Worm (Caenorhabditis elegans) whole organism, L4/young adult: Measurements from ENCODE around the gene ttll-9.
A peak's percentile ranks its signal among the peaks of the same experiment; 100 is the strongest.

Experiments
- W03F9.2 ChIP-seq: fragments of 150-350 bp; optimal IDR thresholded peaks from 2 replicates; lab custom pipeline; 2014; ENCODE audit warnings: missing biosample characterization, missing genetic modification characterization
- dao-5 ChIP-seq: sonication (generic microtip); optimal IDR thresholded peaks from 2 replicates; lab custom pipeline; 2016; ENCODE audit warnings: missing genotype, missing genetic modification characterization, moderate library complexity, missing compliant biosample characterization
- him-1 ChIP-seq: sonication (generic microtip); optimal IDR thresholded peaks from 2 replicates; lab custom pipeline; 2016; ENCODE audit warnings: missing genotype, missing genetic modification reagents, missing genetic modification characterization, missing compliant biosample characterization

Gene ttll-9

ce11 chrV:20910167-20910566 lies at the start of gene ttll-9:
TSS of gene ttll-9 (plus strand) at chrV:20910467.
- TF ChIP-seq dao-5 = no peak
- no peak for TF ChIP-seq him-1 (tag; lab: Kevin White, UChicago)
- TF ChIP-seq W03F9.2 (tag; lab: Kevin White, UChicago) = no peak

DNA sequence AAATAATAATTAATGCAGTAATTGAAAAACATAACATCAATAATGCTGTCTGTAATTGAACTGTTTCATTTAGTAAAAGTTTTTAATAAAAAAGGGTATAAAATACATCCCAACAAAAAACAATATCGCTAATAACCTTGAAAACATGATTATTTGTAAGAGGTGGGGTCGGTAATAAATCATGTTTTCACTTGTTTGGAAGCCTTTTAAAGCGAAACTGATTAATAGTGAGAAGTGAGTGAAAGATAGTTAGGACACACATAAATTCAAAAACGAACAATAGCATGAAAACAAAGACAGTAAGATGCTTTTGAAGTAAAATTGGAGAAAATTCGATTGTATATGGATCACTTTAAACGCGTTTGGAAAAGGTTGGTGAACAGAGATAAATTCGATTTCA lies 49.2 kb upstream of the ttll-9 start, which contains the start of gene try-4:
Gene try-4 (minus strand): TSS at position 74 of the 400 bp plus-strand sequence.
- no peak for TF ChIP-seq him-1 (tag; lab: Kevin White, UChicago)
- no peak for TF ChIP-seq W03F9.2 (tag; lab: Kevin White, UChicago)
- TF ChIP-seq dao-5 = no peak

DNA sequence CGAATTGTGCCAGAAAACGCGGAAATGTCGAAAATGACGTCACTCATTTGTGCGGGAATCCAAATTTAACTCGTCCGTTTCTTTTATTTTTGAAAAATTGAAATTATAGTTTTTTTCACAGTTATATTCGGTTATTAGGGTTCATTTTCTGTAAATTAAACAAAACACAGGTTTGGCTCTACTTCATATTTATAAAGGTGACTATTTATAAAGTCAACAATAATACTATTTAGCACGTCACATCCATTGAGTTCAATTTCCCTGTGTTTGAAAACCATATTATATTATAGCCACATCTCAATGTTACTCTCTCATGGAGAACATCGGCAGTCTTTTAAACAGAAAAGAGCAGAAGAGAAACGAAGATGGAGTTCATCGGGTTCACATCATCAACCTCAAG lies 47.6 kb upstream of the ttll-9 start, which contains the start of gene twk-35:
Gene twk-35 (plus strand): TSS at position 301 of the 400 bp plus-strand sequence.
- TF ChIP-seq him-1 (tag; lab: Kevin White, UChicago) (no peak), dao-5 (no peak), W03F9.2 (tag; lab: Kevin White, UChicago) (no peak)

- no peak for TF ChIP-seq him-1 (tag; lab: Kevin White, UChicago)
- peak; percentile 33 for TF ChIP-seq W03F9.2 (tag; lab: Kevin White, UChicago)
These were observed 43.9 kb upstream of the ttll-9 start for ce11 chrV:20866406-20866805.

DNA sequence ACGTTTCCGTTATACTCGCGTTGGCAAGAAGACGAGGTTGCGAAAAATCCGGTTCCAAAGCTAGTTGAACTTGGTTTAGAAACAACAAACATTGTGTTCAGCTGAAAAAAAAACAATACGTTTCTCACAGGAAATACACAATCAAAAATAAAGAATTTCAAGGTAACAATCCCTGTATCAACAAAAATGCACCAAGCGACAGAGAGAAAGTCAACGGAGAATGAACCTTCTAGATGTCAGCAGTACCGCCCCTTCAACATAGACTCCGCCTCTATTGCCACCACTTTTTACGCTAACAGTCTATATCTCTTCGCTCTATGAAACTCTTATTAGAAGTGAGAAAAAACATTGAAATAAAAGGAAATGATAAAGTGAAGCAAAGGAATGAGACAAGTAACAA lies 41.9 kb upstream of the ttll-9 start, which contains the start of gene F31D4.8:
Gene F31D4.8 (minus strand): TSS at position 101 of the 400 bp plus-strand sequence.
- TF ChIP-seq W03F9.2 (tag; lab: Kevin White, UChicago) = no peak
- TF ChIP-seq dao-5 = no peak
- no peak for TF ChIP-seq him-1 (tag; lab: Kevin White, UChicago)

DNA sequence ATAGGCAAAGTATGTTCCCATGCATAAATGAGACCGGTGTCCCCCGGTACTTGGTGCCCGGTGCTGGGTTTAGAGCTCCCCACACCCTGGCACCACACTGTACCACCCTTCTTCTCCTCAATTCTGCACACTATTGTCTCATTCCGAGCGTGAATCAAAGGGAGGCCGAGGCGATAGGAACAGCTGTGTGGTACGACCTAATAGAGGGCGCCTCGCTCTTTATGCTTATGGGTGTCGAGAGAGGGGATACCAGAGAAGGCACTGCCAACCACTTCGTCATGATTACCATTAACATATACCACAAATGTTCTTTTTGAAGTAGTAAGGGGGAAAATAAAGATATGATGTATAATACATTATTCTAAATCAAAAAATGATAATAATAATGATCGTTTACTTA lies 39.6 kb upstream of the ttll-9 start:
- TF ChIP-seq him-1 (tag; lab: Kevin White, UChicago) (no peak), dao-5 (no peak), W03F9.2 (tag; lab: Kevin White, UChicago) (no peak)

- TF ChIP-seq him-1 (tag; lab: Kevin White, UChicago) (no peak), dao-5 (no peak), W03F9.2 (tag; lab: Kevin White, UChicago) (no peak)
These were observed 39.1 kb upstream of the ttll-9 start for ce11 chrV:20871194-20871593.

DNA sequence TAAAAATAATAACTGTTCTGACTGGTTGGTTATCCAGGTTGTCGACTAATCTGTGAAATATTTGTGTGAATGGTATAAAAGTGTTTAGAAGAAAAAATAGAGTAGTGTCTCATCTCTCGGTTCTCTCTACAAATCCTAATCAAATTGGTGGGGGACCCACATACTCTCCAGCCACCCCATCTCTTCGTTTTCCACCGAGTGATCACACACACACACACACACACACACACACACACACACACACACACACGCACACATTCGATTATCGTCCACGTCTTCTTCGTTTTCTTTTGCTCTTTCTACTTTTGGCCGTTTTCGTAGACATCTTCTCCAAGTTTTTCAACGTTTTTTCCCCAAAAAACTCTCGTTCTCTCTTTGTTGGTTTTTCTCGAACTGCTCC lies 37.1 kb upstream of the ttll-9 start:
- TF ChIP-seq dao-5 (no peak), him-1 (tag; lab: Kevin White, UChicago) (no peak), W03F9.2 (tag; lab: Kevin White, UChicago) (no peak)

ce11 chrV:20875324-20875723 lies 34.9 kb upstream of the ttll-9 start:
- no peak for TF ChIP-seq dao-5

DNA sequence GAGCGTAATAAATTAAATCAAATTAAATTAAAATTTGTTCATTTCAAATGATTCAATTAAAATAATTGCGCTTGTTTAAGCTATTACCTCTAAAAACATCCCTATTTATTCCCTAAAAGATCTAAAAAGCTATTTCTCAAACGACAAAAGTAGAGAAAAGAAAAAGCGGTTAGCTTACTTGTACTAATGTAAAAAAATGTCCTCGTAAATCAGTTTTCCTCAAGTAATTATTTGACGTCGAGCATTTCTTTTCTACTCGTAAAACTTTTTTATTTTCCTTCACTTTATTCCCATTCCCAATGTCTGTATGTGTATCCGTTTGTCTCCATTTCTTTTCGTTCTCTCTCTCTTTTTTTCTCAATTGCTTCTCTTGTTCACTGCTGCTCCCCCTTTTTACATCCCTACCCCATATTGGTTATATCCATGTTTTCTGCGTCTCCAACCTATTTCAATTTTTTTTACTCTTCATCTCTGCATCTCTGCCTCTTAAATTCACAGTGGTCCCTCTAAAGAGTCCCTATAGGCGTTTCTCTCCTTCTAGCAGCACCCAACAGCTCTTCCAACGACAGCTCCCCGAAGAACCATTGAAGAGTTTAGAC lies 31.1 kb upstream of the ttll-9 start, which contains the start of gene unc-80:
Gene unc-80 (plus strand): TSS at position 533 of the 599 bp plus-strand sequence.
- peak; percentile 65 for TF ChIP-seq him-1 (tag; lab: Kevin White, UChicago)
- TF ChIP-seq W03F9.2 (tag; lab: Kevin White, UChicago) = no peak

ce11 chrV:20891871-20892270 lies 18.4 kb upstream of the ttll-9 start:
- TF ChIP-seq W03F9.2 (tag; lab: Kevin White, UChicago) (no peak), dao-5 (no peak), him-1 (tag; lab: Kevin White, UChicago) (no peak)

DNA sequence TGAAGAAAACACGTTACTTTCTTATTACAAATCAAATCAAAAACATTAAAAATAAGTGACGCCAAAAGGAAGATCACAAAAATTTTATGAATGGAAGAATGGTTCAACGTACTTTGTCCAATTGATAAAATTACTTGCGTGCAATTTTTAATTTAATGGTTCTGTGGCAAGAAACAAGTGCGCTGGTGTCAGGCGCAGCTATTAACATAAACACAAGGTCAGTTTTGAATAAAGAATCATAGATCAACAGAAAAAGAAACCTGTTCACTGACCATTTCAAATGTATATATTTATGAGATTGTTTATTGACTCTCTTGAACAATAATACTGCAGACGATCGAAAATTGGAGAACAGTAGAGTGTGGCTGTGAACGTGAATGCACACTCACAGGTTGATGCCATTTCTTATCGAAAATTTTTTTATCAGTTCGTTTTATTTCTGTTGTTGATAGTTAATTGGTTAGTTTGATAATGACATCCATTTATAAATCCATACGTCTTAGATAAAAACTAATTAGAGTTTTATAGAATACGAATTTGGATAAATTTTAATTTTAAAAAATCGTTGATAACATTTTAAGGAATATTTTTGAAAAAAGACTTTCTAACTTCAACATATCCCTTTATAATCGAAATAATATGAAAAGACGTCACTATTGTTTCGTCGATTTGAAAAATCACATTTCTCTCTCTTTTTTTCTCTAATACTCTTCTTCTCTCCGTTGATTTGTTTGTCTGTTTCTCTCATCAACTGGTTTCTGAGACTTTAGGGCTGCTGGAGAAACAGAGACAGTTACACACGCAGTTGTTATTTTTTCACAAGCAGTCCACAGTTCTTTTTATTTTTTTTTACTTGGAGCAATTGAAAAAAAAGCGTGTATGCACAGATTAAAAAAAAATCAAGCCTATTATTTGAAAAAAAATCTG lies 6.8 kb upstream of the ttll-9 start, which contains the start of gene amx-3:
Gene amx-3 (minus strand): TSS at position 548 of the 927 bp plus-strand sequence.
- TF ChIP-seq W03F9.2 (tag; lab: Kevin White, UChicago) (no peak), dao-5 (no peak), him-1 (tag; lab: Kevin White, UChicago) (no peak)

DNA sequence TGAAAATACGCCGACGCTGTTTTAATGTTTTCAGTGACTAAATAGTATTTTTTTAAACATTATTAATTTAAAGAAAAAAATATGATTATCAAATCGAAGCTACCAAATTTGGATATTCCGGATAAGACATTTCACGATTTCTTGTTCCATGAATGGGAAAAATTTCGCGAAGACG lies 6.3 kb upstream of the ttll-9 start, which contains the start of gene acs-12:
Gene acs-12 (plus strand): TSS at position 76 of the 175 bp plus-strand sequence.
- TF ChIP-seq him-1 (tag; lab: Kevin White, UChicago) (no peak), dao-5 (no peak), W03F9.2 (tag; lab: Kevin White, UChicago) (no peak)

DNA sequence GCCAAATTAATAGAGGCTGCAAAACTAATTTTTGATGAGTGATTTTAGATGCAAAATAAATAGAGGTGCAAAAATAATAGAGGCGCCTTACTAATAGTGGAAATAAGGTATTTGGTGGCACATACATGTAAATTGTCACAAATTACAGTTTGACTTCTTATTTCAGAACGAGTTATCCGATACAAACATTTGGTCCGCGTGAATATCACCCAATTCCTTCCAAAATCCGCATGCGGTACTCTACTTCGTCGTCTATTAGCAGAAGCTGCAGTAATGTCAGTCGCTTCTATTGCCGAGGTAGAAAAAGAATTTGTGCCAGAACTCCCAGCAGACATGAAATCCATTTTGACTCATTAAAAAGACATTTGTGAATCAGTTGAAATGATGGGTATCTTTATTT lies 3.3 kb upstream of the ttll-9 start:
- TF ChIP-seq W03F9.2 (tag; lab: Kevin White, UChicago) = no peak
- no peak for TF ChIP-seq him-1 (tag; lab: Kevin White, UChicago)
